Fruit fly (Drosophila melanogaster) whole organism, embryonic: ENCODE measurements around the gene CG4615.

Experiments used
- Blimp-1 ChIP-seq: fragments of 200-800 bp; sonication (Bioruptor generic); optimal IDR thresholded peaks from 3 replicates; lab custom pipeline; 2018; ENCODE audit warnings: missing biosample characterization, missing genetic modification characterization, mild to moderate bottlenecking, moderate library complexity, missing genetic modification reagents
- CG12219 ChIP-seq: fragments of 200-800 bp; sonication (Bioruptor generic); optimal IDR thresholded peaks from 3 replicates; lab custom pipeline; 2018; ENCODE audit warnings: missing biosample characterization, mild to moderate bottlenecking, missing genetic modification characterization
- CG12744 ChIP-seq: fragments of 200-800 bp; sonication (Bioruptor generic); optimal IDR thresholded peaks from 2 replicates; lab custom pipeline; 2016; ENCODE audit warnings: missing biosample characterization, missing genetic modification characterization
- CG17568 ChIP-seq: fragments of 200-800 bp; sonication (Bioruptor generic); optimal IDR thresholded peaks from 2 replicates; lab custom pipeline; 2018; ENCODE audit warnings: missing biosample characterization, mild to moderate bottlenecking, missing genetic modification characterization, moderate library complexity
- Ets65A ChIP-seq: fragments of 200-800 bp; sonication (Bioruptor generic); peaks from one replicate; lab custom pipeline; 2016; ENCODE audit warnings: missing biosample characterization, missing genetic modification characterization
- amos ChIP-seq: fragments of 200-800 bp; sonication (Bioruptor generic); IDR thresholded peaks from 2 replicates; pipeline ENCODE4 v1.3.6; 2022; ENCODE audit warnings: missing biosample characterization, missing genetic modification characterization; ENCODE audit not compliant: partially characterized antibody
- chinmo ChIP-seq: fragments of 200-800 bp; sonication (Bioruptor generic); IDR thresholded peaks from 4 replicates; pipeline ENCODE4 v1.3.6; 2022; ENCODE audit warnings: missing biosample characterization, missing genetic modification characterization; ENCODE audit not compliant: partially characterized antibody
- grn ChIP-seq: fragments of 200-800 bp; sonication (Bioruptor generic); optimal IDR thresholded peaks from 3 replicates; lab custom pipeline; 2017; ENCODE audit warnings: missing biosample characterization, missing genetic modification characterization
- gt ChIP-seq: fragments of 200-800 bp; sonication (Bioruptor generic); IDR thresholded peaks from 2 replicates; pipeline ENCODE4 v1.3.6; 2022; ENCODE audit warnings: missing biosample characterization, missing genetic modification characterization

dm6 chrX:7066608-7067007, 35.5 kb downstream of the CG4615 start:
- TF ChIP-seq Ets65A = no peak
- no peak for TF ChIP-seq amos (GFP tag; lab: Robert Waterston, UW)
- TF ChIP-seq CG17568 = no peak
- no peak for TF ChIP-seq gt
- no peak for TF ChIP-seq CG12219 (GFP tag; lab: Kevin White, UChicago)
- no peak for TF ChIP-seq grn
- TF ChIP-seq Blimp-1 (GFP tag; lab: Kevin White, UChicago) = no peak
- no peak for TF ChIP-seq CG12744
- TF ChIP-seq chinmo = no peak
